Worm (Caenorhabditis elegans) whole organism, L1 larva: Measurements from ENCODE around the gene nlp-25.

ENCODE experiments used
- C16A3.4 ChIP-seq: fragments of 150-350 bp; optimal IDR thresholded peaks from 2 replicates; lab custom pipeline; 2014; ENCODE audit warnings: missing biosample characterization, missing genetic modification characterization
- ceh-82 ChIP-seq, 3 experiments: fragments of 150-350 bp in 1 of 3; sonication (generic microtip) in 2 of 3; optimal IDR thresholded peaks; 2 replicates each; lab custom pipeline; 2014 to 2017; ENCODE audit warnings: missing biosample characterization in 3 of 3, missing genetic modification characterization in 3 of 3
- fkh-4 ChIP-seq: sonication (generic microtip); optimal IDR thresholded peaks from 2 replicates; lab custom pipeline; 2016; ENCODE audit warnings: missing compliant biosample characterization, missing genetic modification characterization, borderline replicate concordance
- fkh-8 ChIP-seq: sonication (generic microtip); optimal IDR thresholded peaks from 2 replicates; lab custom pipeline; 2016; ENCODE audit warnings: mild to moderate bottlenecking, missing genetic modification characterization, missing compliant biosample characterization
- lin-13 ChIP-seq: fragments of 150-350 bp; optimal IDR thresholded peaks from 2 replicates; lab custom pipeline; 2014; ENCODE audit warnings: missing biosample characterization, missing genetic modification reagents, missing genetic modification characterization
- lir-3 ChIP-seq: sonication (generic microtip); optimal IDR thresholded peaks from 2 replicates; lab custom pipeline; 2016; ENCODE audit warnings: mild to moderate bottlenecking, missing genetic modification characterization, moderate library complexity, missing compliant biosample characterization; ENCODE audit not compliant: poor library complexity
- lsy-2 ChIP-seq, 2 experiments: fragments of 150-350 bp; optimal IDR thresholded peaks; 2 replicates each; lab custom pipeline; 2014; ENCODE audit warnings: missing biosample characterization in 2 of 2, missing genetic modification characterization in 2 of 2
- nhr-20 ChIP-seq: sonication (generic microtip); optimal IDR thresholded peaks from 2 replicates; lab custom pipeline; 2016; ENCODE audit warnings: mild to moderate bottlenecking, missing genetic modification characterization, missing compliant biosample characterization
- nhr-85 ChIP-seq: sonication (generic microtip); peaks from one replicate; lab custom pipeline; 2016; ENCODE audit warnings: missing genetic modification characterization, inconsistent platforms, missing compliant biosample characterization
- sup-37 ChIP-seq: fragments of 200-800 bp; sonication (Bioruptor generic); optimal IDR thresholded peaks from 2 replicates; lab custom pipeline; 2018; ENCODE audit warnings: mild to moderate bottlenecking, missing genetic modification characterization, missing compliant biosample characterization
- swsn-7 ChIP-seq: sonication (generic microtip); optimal IDR thresholded peaks from 2 replicates; lab custom pipeline; 2016; ENCODE audit warnings: missing genetic modification characterization, missing compliant biosample characterization
- unc-130 ChIP-seq: fragments of 150-350 bp; optimal IDR thresholded peaks from 2 replicates; lab custom pipeline; 2017; ENCODE audit warnings: missing biosample characterization, missing genetic modification characterization, inconsistent platforms
- unc-30 ChIP-seq: sonication (generic microtip); optimal IDR thresholded peaks from 2 replicates; lab custom pipeline; 2017; ENCODE audit warnings: missing biosample characterization, missing genetic modification characterization

Gene nlp-25

ce11 chrV:19655151-19655550, 49.2 kb downstream of the nlp-25 start, which contains the start of gene dmd-3:
TSS of gene dmd-3 (minus strand) at chrV:19655251.
- TF ChIP-seq swsn-7 (tag; lab: Kevin White, UChicago) (no peak), lsy-2 (tag; optimal IDR thresholded peaks at IDR 0.05; lab: Kevin White, UChicago) (no peak), fkh-8 (tag; lab: Kevin White, UChicago) (no peak), lir-3 (no peak), fkh-4 (no peak), nhr-20 (tag; lab: Kevin White, UChicago) (no peak), ceh-82 (tag; optimal IDR thresholded peaks at IDR 0.05; lab: Kevin White, UChicago) (no peak), nhr-85 (no peak), lin-13 (GFP tag; lab: Kevin White, UChicago) (no peak), unc-130 (tag; lab: Kevin White, UChicago) (no peak), sup-37 (GFP tag; lab: Kevin White, UChicago) (no peak), C16A3.4 (no peak), unc-30 (no peak)
